Fruit fly (Drosophila melanogaster): Measurements from ENCODE around the gene bbx.

The bbx gene

dm6 chrX:21362878-21363277 lies at the start of gene bbx, which contains the start of gene waw (continued):
- TF ChIP-seq z (GFP tag; IDR thresholded peaks at IDR 0.05) (no peak), CG7963 (GFP tag; IDR thresholded peaks at IDR 0.05; ENCODE audit: partially characterized antibody) (no peak), sqz (GFP tag; optimal IDR thresholded peaks at IDR 0.05) (peak; percentile 86), lov (optimal IDR thresholded peaks at IDR 0.05) (no peak), lov (GFP tag; IDR thresholded peaks at IDR 0.05) (no peak), Dip2 (GFP tag; IDR thresholded peaks at IDR 0.05) (no peak), CG9215 (GFP tag; IDR thresholded peaks at IDR 0.05) (no peak), vnd (GFP tag; IDR thresholded peaks at IDR 0.05; ENCODE audit: partially characterized antibody) (no peak), CG14710 (tag; optimal IDR thresholded peaks at IDR 0.05) (peak; percentile 52), dati (GFP tag; IDR thresholded peaks at IDR 0.05) (no peak), Drgx (GFP tag; IDR thresholded peaks at IDR 0.05) (no peak), kay (GFP tag; optimal IDR thresholded peaks at IDR 0.05) (no peak), shn (GFP tag; optimal IDR thresholded peaks at IDR 0.05) (no peak), Fer2 (tag; optimal IDR thresholded peaks at IDR 0.05) (no peak), dpn (GFP tag; optimal IDR thresholded peaks at IDR 0.05) (peak in 1 of 2 experiments; percentile 16), CG34376 (GFP tag; optimal IDR thresholded peaks at IDR 0.05) (peak; percentile 20), CG8089 (GFP tag; optimal IDR thresholded peaks at IDR 0.05) (no peak), Usf (GFP tag; optimal IDR thresholded peaks at IDR 0.05) (no peak), crp (GFP tag; optimal IDR thresholded peaks at IDR 0.05) (peak in 1 of 2 experiments; percentile 43), ara (GFP tag; IDR thresholded peaks at IDR 0.05) (no peak; the same call in 1 of the 2 replicates), Hr51 (GFP tag; optimal IDR thresholded peaks at IDR 0.05) (no peak), CG32532 (GFP tag; IDR thresholded peaks at IDR 0.05) (no peak), zf30C (GFP tag; optimal IDR thresholded peaks at IDR 0.05) (peak; percentile 55), ab (GFP tag; optimal IDR thresholded peaks at IDR 0.05) (no peak), TFAM (GFP tag; optimal IDR thresholded peaks at IDR 0.05) (no peak), Xrp1 (GFP tag; IDR thresholded peaks at IDR 0.05) (no peak), CG10147 (GFP tag; optimal IDR thresholded peaks at IDR 0.05) (no peak), CG6791 (GFP tag; IDR thresholded peaks at IDR 0.05; ENCODE audit: partially characterized antibody) (no peak), Hmx (GFP tag; optimal IDR thresholded peaks at IDR 0.05) (no peak), CG13123 (GFP tag; optimal IDR thresholded peaks at IDR 0.05) (no peak), CG12071 (GFP tag; optimal IDR thresholded peaks at IDR 0.05) (no peak), Pdp1 (GFP tag; optimal IDR thresholded peaks at IDR 0.05) (peak in 1 of 2 experiments; percentile 100), CG13894 (tag; optimal IDR thresholded peaks at IDR 0.05) (no peak), mam (GFP tag; optimal IDR thresholded peaks at IDR 0.05) (no peak), hbn (GFP tag; IDR thresholded peaks at IDR 0.05; ENCODE audit: partially characterized antibody) (no peak), C15 (GFP tag; IDR thresholded peaks at IDR 0.05) (no peak), ssp (GFP tag; IDR thresholded peaks at IDR 0.05) (no peak), gfzf (GFP tag; optimal IDR thresholded peaks at IDR 0.05) (peak; percentile 87), CG16813 (GFP tag; IDR thresholded peaks at IDR 0.05; ENCODE audit: partially characterized antibody) (no peak), CG7745 (tag; optimal IDR thresholded peaks at IDR 0.05) (no peak), CG31365 (tag; optimal IDR thresholded peaks at IDR 0.05) (no peak), CG15269 (tag; optimal IDR thresholded peaks at IDR 0.05) (no peak), zen2 (GFP tag; IDR thresholded peaks at IDR 0.05; ENCODE audit: partially characterized antibody) (no peak), CG17912 (GFP tag; optimal IDR thresholded peaks at IDR 0.05) (peak; percentile 66), ken (GFP tag; IDR thresholded peaks at IDR 0.05) (0 out of 3 replicates have a peak, but pooled peaks have one; percentile 16), sens (GFP tag) (peak; percentile 85), ac (GFP tag; optimal IDR thresholded peaks at IDR 0.05) (no peak), D19A (tag; optimal IDR thresholded peaks at IDR 0.05) (no peak), Nf-YA (GFP tag; IDR thresholded peaks at IDR 0.05) (no peak), ATbp (GFP tag; optimal IDR thresholded peaks at IDR 0.05) (no peak), CG7357 (GFP tag; IDR thresholded peaks at IDR 0.05) (no peak)

Measured in whole organism, embryonic.